Fruit fly (Drosophila melanogaster): Measurements from ENCODE around the gene VAChT.

VAChT gene

DNA sequence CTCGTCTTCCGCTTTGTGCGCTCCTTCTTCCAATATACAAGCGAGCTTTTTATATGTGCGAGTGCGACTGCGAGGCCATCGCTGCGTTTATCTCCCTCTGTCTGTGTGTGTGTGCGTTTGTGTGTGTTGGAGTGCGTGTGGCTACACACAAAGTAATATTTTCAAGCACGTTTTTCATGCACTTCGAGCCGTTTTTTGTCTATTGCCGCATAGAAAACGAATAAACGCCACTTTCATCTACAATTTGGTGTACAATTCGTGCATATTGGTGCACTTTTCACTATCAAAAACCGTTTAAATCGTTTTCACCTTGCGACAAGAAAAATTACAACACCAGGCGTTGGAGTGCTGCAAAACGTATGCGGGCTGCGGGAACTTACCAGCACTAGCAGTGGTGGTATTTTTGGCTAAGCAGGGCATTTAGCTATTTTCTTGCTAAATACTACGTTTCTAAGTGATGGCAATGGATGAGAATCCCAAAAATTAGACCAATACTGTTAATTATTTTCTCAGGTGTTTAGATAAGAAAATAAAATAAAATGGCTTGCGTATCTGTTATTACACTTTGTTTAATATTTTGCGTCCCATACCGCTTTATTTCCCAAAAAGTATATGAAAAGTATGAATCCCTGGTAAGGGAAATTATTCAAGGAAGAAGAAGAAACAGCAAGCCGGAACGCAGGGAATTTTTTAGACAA is 46.2 kb upstream of the VAChT start, which contains the start of the genes CG31224 and CstF64 (continued):
- TF ChIP-seq ato (GFP tag; IDR thresholded peaks at IDR 0.05; ENCODE audit: partially characterized antibody): no peak
- TF ChIP-seq caup (GFP tag; optimal IDR thresholded peaks at IDR 0.05; ENCODE audit: severe bottlenecking): peak; percentile 86
- no peak for TF ChIP-seq bigmax (GFP tag; optimal IDR thresholded peaks at IDR 0.05)
- TF ChIP-seq unpg (GFP tag; optimal IDR thresholded peaks at IDR 0.05): peak; percentile 83
- no peak for TF ChIP-seq CG10321 (GFP tag; IDR thresholded peaks at IDR 0.05)
- peak; percentile 1 for TF ChIP-seq nom (GFP tag; optimal IDR thresholded peaks at IDR 0.05)
- TF ChIP-seq CG15601 (tag; optimal IDR thresholded peaks at IDR 0.05): peak; percentile 74
- TF ChIP-seq pros (GFP tag; optimal IDR thresholded peaks at IDR 0.05): no peak
- peak; percentile 52; the same call in 1 of the 2 replicates for TF ChIP-seq dati (GFP tag; IDR thresholded peaks at IDR 0.05)
- peak; percentile 1 for TF ChIP-seq ab (GFP tag; optimal IDR thresholded peaks at IDR 0.05)
- peak; percentile 74 for TF ChIP-seq CG4404 (GFP tag; IDR thresholded peaks at IDR 0.05)
- TF ChIP-seq ham (GFP tag; IDR thresholded peaks at IDR 0.05): no peak
- peak; percentile 50 for TF ChIP-seq CG9797 (GFP tag; optimal IDR thresholded peaks at IDR 0.05)
- 0 out of 3 replicates have a peak, but pooled peaks have one; percentile 36 for TF ChIP-seq Opbp (GFP tag; IDR thresholded peaks at IDR 0.05; ENCODE audit: partially characterized antibody)
- TF ChIP-seq psq (GFP tag; optimal IDR thresholded peaks at IDR 0.05): peak; percentile 40
- TF ChIP-seq CG17802 (tag; optimal IDR thresholded peaks at IDR 0.05): peak; percentile 28
- peak; percentile 93 for TF ChIP-seq mam (GFP tag; optimal IDR thresholded peaks at IDR 0.05)
- TF ChIP-seq CG7987 (GFP tag; optimal IDR thresholded peaks at IDR 0.05): peak; percentile 55
- peak; percentile 54 for TF ChIP-seq BEAF-32 (GFP tag; optimal IDR thresholded peaks at IDR 0.05)
- peak; percentile 73 for TF ChIP-seq CG7372 (GFP tag; IDR thresholded peaks at IDR 0.05)
- peak; percentile 97 for TF ChIP-seq CG10267 (tag; optimal IDR thresholded peaks at IDR 0.05)
- peak; percentile 94 for TF ChIP-seq row (GFP tag; IDR thresholded peaks at IDR 0.05)
- TF ChIP-seq NFAT (GFP tag; IDR thresholded peaks at IDR 0.05): peak; percentile 76
- no peak for TF ChIP-seq sna (GFP tag; IDR thresholded peaks at IDR 0.05; ENCODE audit: partially characterized antibody)
- TF ChIP-seq Hr78 (GFP tag; optimal IDR thresholded peaks at IDR 0.05): no peak
- no peak for TF ChIP-seq CG10209 (GFP tag; optimal IDR thresholded peaks at IDR 0.05)
- peak; percentile 65 for TF ChIP-seq maf-S (GFP tag; optimal IDR thresholded peaks at IDR 0.05)
- no peak for TF ChIP-seq CG1603 (tag; optimal IDR thresholded peaks at IDR 0.05)
- peak; percentile 36 for TF ChIP-seq emc (GFP tag; optimal IDR thresholded peaks at IDR 0.05)
- no peak for TF ChIP-seq CG15011 (GFP tag; optimal IDR thresholded peaks at IDR 0.05)
- TF ChIP-seq pzg (GFP tag; optimal IDR thresholded peaks at IDR 0.05): peak; percentile 82
- TF ChIP-seq schlank (tag; optimal IDR thresholded peaks at IDR 0.05): no peak
- TF ChIP-seq Gsc (GFP tag; IDR thresholded peaks at IDR 0.05): 0 out of 2 replicates have a peak, but pooled peaks have one; percentile 9
- peak; percentile 89 for TF ChIP-seq Hmr (GFP tag; optimal IDR thresholded peaks at IDR 0.05)
- TF ChIP-seq sisA (GFP tag; IDR thresholded peaks at IDR 0.05): peak; percentile 78
- TF ChIP-seq CG13894 (tag; optimal IDR thresholded peaks at IDR 0.05): no peak
- peak; percentile 54 for TF ChIP-seq kni (GFP tag; optimal IDR thresholded peaks at IDR 0.05)
- no peak for TF ChIP-seq CG2199 (GFP tag; IDR thresholded peaks at IDR 0.05)
- peak; percentile 75 for TF ChIP-seq H2.0 (GFP tag; IDR thresholded peaks at IDR 0.05)
- TF ChIP-seq sd (tag; optimal IDR thresholded peaks at IDR 0.05): peak; percentile 90
- TF ChIP-seq Blimp-1 (GFP tag; optimal IDR thresholded peaks at IDR 0.05): peak; percentile 73
- peak; percentile 81 for TF ChIP-seq CG6272 (GFP tag; IDR thresholded peaks at IDR 0.05)
- peak; percentile 65 for TF ChIP-seq CG8089 (GFP tag; optimal IDR thresholded peaks at IDR 0.05)
- TF ChIP-seq CG10959 (GFP tag; IDR thresholded peaks at IDR 0.05): no peak
- no peak for TF ChIP-seq gsb-n (tag; optimal IDR thresholded peaks at IDR 0.05)
- peak; percentile 53 for TF ChIP-seq sima (GFP tag; optimal IDR thresholded peaks at IDR 0.05)
- TF ChIP-seq CG15269 (tag; optimal IDR thresholded peaks at IDR 0.05): no peak
- TF ChIP-seq shn (GFP tag; optimal IDR thresholded peaks at IDR 0.05): peak; percentile 89

Data from whole organism, embryonic.